Comparison of ENCODE assay signal across 5 worm cellular contexts in the genomic region with DNA sequence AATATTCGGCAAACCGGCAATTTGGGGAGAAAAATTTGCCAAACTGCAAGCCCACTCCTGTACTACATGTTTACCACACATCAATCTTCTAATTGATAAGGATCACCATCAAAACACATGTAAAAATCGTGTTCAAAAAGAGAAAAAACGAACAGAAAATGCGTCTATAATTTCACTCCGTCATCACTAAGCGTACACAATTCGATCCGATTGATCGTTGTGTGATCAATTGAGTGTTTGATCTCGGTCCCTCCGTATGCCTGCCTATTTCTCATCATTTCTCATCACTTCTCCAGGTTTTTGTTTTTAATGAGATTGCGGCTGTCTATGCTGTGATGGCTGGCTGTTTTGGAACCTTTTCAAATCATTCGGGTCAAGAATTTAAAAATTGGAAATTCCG.
TF ChIP-seq lines count a peak whose summit lies in the region.

No protein-coding gene starts in this region.

TF ChIP-seq in whole organism, L1 larva, 84 proteins besides CTCF, POLR2A, EP300 and RAD21 (continues in another document):
- TF ChIP-seq unc-130 (tag; optimal IDR thresholded peaks at IDR 0.05; lab: Kevin White, UChicago) (peak; percentile 4), mep-1 (tag; optimal IDR thresholded peaks at IDR 0.05; lab: Kevin White, UChicago) (peak; percentile 15), skn-1 (tag; optimal IDR thresholded peaks at IDR 0.05; lab: Kevin White, UChicago) (peak; percentile 15), nhr-77 (tag; optimal IDR thresholded peaks at IDR 0.05; lab: Kevin White, UChicago) (no peak), nhr-20 (tag; optimal IDR thresholded peaks at IDR 0.05; lab: Kevin White, UChicago) (peak; percentile 2), efl-1 (optimal IDR thresholded peaks at IDR 0.05; lab: Kevin White, UChicago) (no peak), efl-1 (GFP tag; optimal IDR thresholded peaks at IDR 0.05 in 1 of 2; lab: Kevin White, UChicago) (peak in 1 of 2 experiments; percentile 19), nhr-84 (tag; optimal IDR thresholded peaks at IDR 0.05; lab: Kevin White, UChicago) (no peak), ceh-82 (tag; optimal IDR thresholded peaks at IDR 0.05; lab: Kevin White, UChicago) (no peak), nhr-76 (tag; optimal IDR thresholded peaks at IDR 0.05; lab: Kevin White, UChicago) (no peak), pag-3 (tag; optimal IDR thresholded peaks at IDR 0.05; lab: Kevin White, UChicago; ENCODE audit: borderline replicate concordance, insufficient read depth) (no peak), blmp-1 (tag; optimal IDR thresholded peaks at IDR 0.05; lab: Kevin White, UChicago) (peak; percentile 64), elt-3 (tag; optimal IDR thresholded peaks at IDR 0.05; lab: Kevin White, UChicago) (peak in 1 of 6 experiments; percentile 11), nhr-71 (tag; optimal IDR thresholded peaks at IDR 0.05; lab: Kevin White, UChicago) (peak; percentile 38), snu-23 (GFP tag; optimal IDR thresholded peaks at IDR 0.05; lab: Kevin White, UChicago) (peak; percentile 20), sox-4 (tag; optimal IDR thresholded peaks at IDR 0.05; lab: Kevin White, UChicago) (no peak), dpl-1 (GFP tag; optimal IDR thresholded peaks at IDR 0.05; lab: Kevin White, UChicago) (peak in 1 of 3 experiments; percentile 6)

TF ChIP-seq in whole organism, L2 larva, 48 proteins besides CTCF, POLR2A, EP300 and RAD21:
- peak; percentile 68 for TF ChIP-seq nhr-21 (tag; optimal IDR thresholded peaks at IDR 0.05; lab: Kevin White, UChicago)
- no peak for TF ChIP-seq egl-27 (tag; optimal IDR thresholded peaks at IDR 0.05; lab: Kevin White, UChicago)
- peak; percentile 36 for TF ChIP-seq sma-9 (GFP tag; optimal IDR thresholded peaks at IDR 0.05; lab: Kevin White, UChicago)
- TF ChIP-seq sma-9 (tag; optimal IDR thresholded peaks at IDR 0.05; lab: Kevin White, UChicago) = no peak
- peak; percentile 1 for TF ChIP-seq fos-1 (tag; optimal IDR thresholded peaks at IDR 0.05; lab: Kevin White, UChicago)
TF ChIP-seq in whole organism, L2 larva: peak in this region for 3.

TF ChIP-seq in whole organism, L3 larva, 47 proteins besides CTCF, POLR2A, EP300 and RAD21:
- TF ChIP-seq ceh-9 (tag; optimal IDR thresholded peaks at IDR 0.05; lab: Kevin White, UChicago) (no peak), nhr-25 (tag; optimal IDR thresholded peaks at IDR 0.05; lab: Kevin White, UChicago) (no peak), nhr-28 (tag; optimal IDR thresholded peaks at IDR 0.05; lab: Kevin White, UChicago) (no peak), pqm-1 (tag; optimal IDR thresholded peaks at IDR 0.05; lab: Kevin White, UChicago) (no peak), nhr-43 (tag; optimal IDR thresholded peaks at IDR 0.05; lab: Kevin White, UChicago; ENCODE audit: poor library complexity, severe bottlenecking) (peak; percentile 75), sea-2 (GFP tag; optimal IDR thresholded peaks at IDR 0.05; lab: Kevin White, UChicago) (no peak), nfya-1 (tag; optimal IDR thresholded peaks at IDR 0.05; lab: Kevin White, UChicago; ENCODE audit: insufficient read depth) (peak; percentile 23)
TF ChIP-seq in whole organism, L3 larva: peak in this region for 2.

TF ChIP-seq in whole organism, L4 larva, 104 proteins besides CTCF, POLR2A, EP300 and RAD21:
- TF ChIP-seq nhr-28 (tag; optimal IDR thresholded peaks at IDR 0.05; lab: Kevin White, UChicago) (peak; percentile 68), nhr-41 (GFP tag; IDR thresholded peaks at IDR 0.05; lab: Robert Waterston, UW) (no peak), lin-38 (GFP tag; IDR thresholded peaks at IDR 0.05; lab: Robert Waterston, UW) (no peak), hif-1 (tag; optimal IDR thresholded peaks at IDR 0.05; lab: Kevin White, UChicago) (no peak), mxl-3 (GFP tag; optimal IDR thresholded peaks at IDR 0.05; lab: Kevin White, UChicago) (peak; percentile 55), mdl-1 (tag; optimal IDR thresholded peaks at IDR 0.05; lab: Kevin White, UChicago) (peak in 1 of 2 experiments; percentile 36), nhr-237 (tag; optimal IDR thresholded peaks at IDR 0.05; lab: Kevin White, UChicago) (no peak), attf-4 (tag; optimal IDR thresholded peaks at IDR 0.05; lab: Kevin White, UChicago) (no peak), pqm-1 (tag; optimal IDR thresholded peaks at IDR 0.05; lab: Kevin White, UChicago) (no peak), nhr-48 (tag; optimal IDR thresholded peaks at IDR 0.05; lab: Kevin White, UChicago) (peak; percentile 38), nhr-10 (tag; optimal IDR thresholded peaks at IDR 0.05; lab: Kevin White, UChicago) (peak; percentile 6), dmd-6 (GFP tag; IDR thresholded peaks at IDR 0.05; lab: Robert Waterston, UW) (peak; percentile 51), Y48G9A.11 (GFP tag; IDR thresholded peaks at IDR 0.05; lab: Robert Waterston, UW) (no peak), hlh-11 (tag; optimal IDR thresholded peaks at IDR 0.05; lab: Kevin White, UChicago) (peak; percentile 45)

TF ChIP-seq in whole organism, late embryonic, 69 proteins besides CTCF, POLR2A, EP300 and RAD21:
- TF ChIP-seq sox-4 (tag; optimal IDR thresholded peaks at IDR 0.05; lab: Kevin White, UChicago) (no peak), unc-55 (GFP tag; optimal IDR thresholded peaks at IDR 0.05; lab: Kevin White, UChicago) (peak; percentile 22), ama-1 (optimal IDR thresholded peaks at IDR 0.05; lab: Kevin White, UChicago) (no peak)
